Worm (Caenorhabditis elegans) whole organism, L2 larva: ENCODE data around the gene mrps-26.

ENCODE experiments used
- C34F6.9 ChIP-seq: fragments of 150-350 bp; optimal IDR thresholded peaks from 2 replicates; lab custom pipeline; 2014; ENCODE audit warnings: missing biosample characterization, missing genetic modification characterization
- ZK546.5 ChIP-seq: sonication (generic microtip); optimal IDR thresholded peaks from 2 replicates; lab custom pipeline; 2017; ENCODE audit warnings: missing biosample characterization, missing genetic modification characterization
- ama-1 ChIP-seq: fragments of 150-350 bp; optimal IDR thresholded peaks from 2 replicates; lab custom pipeline; 2018; ENCODE audit warnings: inconsistent platforms
- fos-1 ChIP-seq: fragments of 150-350 bp; optimal IDR thresholded peaks from 2 replicates; lab custom pipeline; 2014; ENCODE audit warnings: missing biosample characterization, missing genetic modification characterization
- nhr-10 ChIP-seq: sonication (generic microtip); optimal IDR thresholded peaks from 2 replicates; lab custom pipeline; 2017; ENCODE audit warnings: missing biosample characterization, missing genetic modification characterization
- nhr-12 ChIP-seq: fragments of 150-350 bp; optimal IDR thresholded peaks from 2 replicates; lab custom pipeline; 2014; ENCODE audit warnings: missing biosample characterization, missing genetic modification characterization
- nhr-23 ChIP-seq: fragments of 150-350 bp; optimal IDR thresholded peaks from 2 replicates; lab custom pipeline; 2014; ENCODE audit warnings: missing biosample characterization, missing genetic modification reagents, missing genetic modification characterization
- nhr-77 ChIP-seq: fragments of 150-350 bp; optimal IDR thresholded peaks from 2 replicates; lab custom pipeline; 2014; ENCODE audit warnings: missing biosample characterization, missing genetic modification characterization

- TF ChIP-seq nhr-12 (tag; lab: Kevin White, UChicago) (no peak), nhr-23 (tag; lab: Kevin White, UChicago) (no peak), nhr-10 (tag; lab: Kevin White, UChicago) (no peak), fos-1 (tag; lab: Kevin White, UChicago) (no peak), nhr-77 (tag; lab: Kevin White, UChicago) (no peak), C34F6.9 (tag; lab: Kevin White, UChicago) (no peak), ama-1 (lab: Kevin White, UChicago) (no peak), ZK546.5 (tag; lab: Kevin White, UChicago) (no peak)
These were observed 33.0 kb downstream of the mrps-26 start, which contains the start of gene ZC395.5 for ce11 chrIII:5267217-5267906.
